Worm (Caenorhabditis elegans) whole organism, late embryonic: ENCODE data around the gene klp-19.

Experiments used
- C08G9.2 ChIP-seq: sonication (generic microtip); optimal IDR thresholded peaks from 2 replicates; lab custom pipeline; 2016; ENCODE audit warnings: mild to moderate bottlenecking, missing genetic modification characterization, moderate library complexity, missing compliant biosample characterization
- C38D4.7 ChIP-seq: fragments of 200-800 bp; sonication (Bioruptor generic); optimal IDR thresholded peaks from 2 replicates; lab custom pipeline; 2018; ENCODE audit warnings: mild to moderate bottlenecking, missing genetic modification characterization, moderate library complexity, missing compliant biosample characterization
- F13H6.1 ChIP-seq: sonication (generic microtip); optimal IDR thresholded peaks from 2 replicates; lab custom pipeline; 2016; ENCODE audit warnings: missing genetic modification characterization, missing compliant biosample characterization
- K02D7.2 ChIP-seq: sonication (generic microtip); optimal IDR thresholded peaks from 2 replicates; lab custom pipeline; 2017; ENCODE audit warnings: mild to moderate bottlenecking, missing genetic modification characterization, missing compliant biosample characterization
- K09A11.1 ChIP-seq: sonication (generic microtip); optimal IDR thresholded peaks from 2 replicates; lab custom pipeline; 2017; ENCODE audit warnings: antibody characterized with exemption, mild to moderate bottlenecking, missing genetic modification characterization, missing compliant biosample characterization; ENCODE audit not compliant: insufficient read depth
- T23F11.4 ChIP-seq: fragments of 200-800 bp; sonication (Bioruptor generic); optimal IDR thresholded peaks from 2 replicates; lab custom pipeline; 2018; ENCODE audit warnings: mild to moderate bottlenecking, missing genetic modification characterization, missing compliant biosample characterization
- Y22D7AL.16 ChIP-seq: sonication (generic microtip); optimal IDR thresholded peaks from 2 replicates; lab custom pipeline; 2016; ENCODE audit warnings: missing genetic modification characterization, missing compliant biosample characterization
- ceh-18 ChIP-seq: sonication (generic microtip); optimal IDR thresholded peaks from 2 replicates; lab custom pipeline; 2016; ENCODE audit warnings: missing genetic modification characterization, missing compliant biosample characterization
- ceh-22 ChIP-seq: sonication (generic microtip); optimal IDR thresholded peaks from 2 replicates; lab custom pipeline; 2017; ENCODE audit warnings: missing biosample characterization, missing genetic modification characterization
- ceh-24 ChIP-seq: sonication (generic microtip); optimal IDR thresholded peaks from 2 replicates; lab custom pipeline; 2016; ENCODE audit warnings: mild to moderate bottlenecking, missing genetic modification characterization, missing compliant biosample characterization
- ceh-30 ChIP-seq: fragments of 150-350 bp; optimal IDR thresholded peaks from 2 replicates; lab custom pipeline; 2014; ENCODE audit warnings: missing biosample characterization, missing genetic modification characterization
- ceh-34 ChIP-seq: sonication (generic microtip); optimal IDR thresholded peaks from 2 replicates; lab custom pipeline; 2016; ENCODE audit warnings: mild to moderate bottlenecking, missing genetic modification characterization, missing compliant biosample characterization
- ceh-48 ChIP-seq: sonication (generic microtip); optimal IDR thresholded peaks from 2 replicates; lab custom pipeline; 2016; ENCODE audit warnings: missing genetic modification characterization, inconsistent platforms, missing compliant biosample characterization
- che-1 ChIP-seq: sonication (generic microtip); optimal IDR thresholded peaks from 2 replicates; lab custom pipeline; 2016; ENCODE audit warnings: mild to moderate bottlenecking, missing genetic modification characterization, missing compliant biosample characterization
- dmd-4 ChIP-seq: sonication (generic microtip); optimal IDR thresholded peaks from 2 replicates; lab custom pipeline; 2016; ENCODE audit warnings: borderline replicate concordance, missing genetic modification characterization, missing compliant biosample characterization
- dve-1 ChIP-seq: sonication (generic microtip); optimal IDR thresholded peaks from 2 replicates; lab custom pipeline; 2017; ENCODE audit warnings: antibody characterized with exemption, mild to moderate bottlenecking, missing genetic modification characterization, missing compliant biosample characterization
- elt-4 ChIP-seq: sonication (generic microtip); optimal IDR thresholded peaks from 2 replicates; lab custom pipeline; 2016; ENCODE audit warnings: missing genetic modification characterization, missing compliant biosample characterization
- ets-4 ChIP-seq: sonication (generic microtip); optimal IDR thresholded peaks from 2 replicates; lab custom pipeline; 2016; ENCODE audit warnings: missing genetic modification characterization, missing compliant biosample characterization
- eyg-1 ChIP-seq: sonication (generic microtip); optimal IDR thresholded peaks from 2 replicates; lab custom pipeline; 2016; ENCODE audit warnings: missing genotype, missing genetic modification characterization, missing compliant biosample characterization
- fax-1 ChIP-seq: sonication (generic microtip); optimal IDR thresholded peaks from 2 replicates; lab custom pipeline; 2016; ENCODE audit warnings: missing genotype, missing genetic modification characterization, missing compliant biosample characterization
- fkh-6 ChIP-seq: sonication (generic microtip); optimal IDR thresholded peaks from 2 replicates; lab custom pipeline; 2016; ENCODE audit warnings: missing genetic modification characterization, missing compliant biosample characterization
- gmeb-2 ChIP-seq: sonication (generic microtip); optimal IDR thresholded peaks from 2 replicates; lab custom pipeline; 2016; ENCODE audit warnings: missing genetic modification characterization, inconsistent platforms, missing compliant biosample characterization
- hlh-13 ChIP-seq: fragments of 200-800 bp; sonication (Bioruptor generic); optimal IDR thresholded peaks from 2 replicates; lab custom pipeline; 2018; ENCODE audit warnings: mild to moderate bottlenecking, missing genetic modification characterization, missing compliant biosample characterization
- hlh-15 ChIP-seq: sonication (generic microtip); optimal IDR thresholded peaks from 2 replicates; lab custom pipeline; 2016; ENCODE audit warnings: missing genetic modification characterization, missing compliant biosample characterization
- hlh-30 ChIP-seq: sonication (generic microtip); optimal IDR thresholded peaks from 2 replicates; lab custom pipeline; 2017; ENCODE audit warnings: antibody characterized with exemption, missing genetic modification characterization, missing compliant biosample characterization; ENCODE audit not compliant: insufficient read depth
- hlh-6 ChIP-seq: sonication (generic microtip); optimal IDR thresholded peaks from 2 replicates; lab custom pipeline; 2016; ENCODE audit warnings: missing genotype, missing genetic modification characterization, missing compliant biosample characterization
- lim-6 ChIP-seq: sonication (generic microtip); optimal IDR thresholded peaks from 2 replicates; lab custom pipeline; 2016; ENCODE audit warnings: missing genetic modification characterization, missing compliant biosample characterization
- nfya-1 ChIP-seq: sonication (generic microtip); optimal IDR thresholded peaks from 2 replicates; lab custom pipeline; 2017; ENCODE audit warnings: missing genetic modification characterization, mild to moderate bottlenecking, missing compliant biosample characterization, antibody characterized with exemption, moderate library complexity
- nhr-11 ChIP-seq: fragments of 150-350 bp; optimal IDR thresholded peaks from 2 replicates; lab custom pipeline; 2014; ENCODE audit warnings: missing biosample characterization, missing genetic modification characterization
- nhr-232 ChIP-seq: sonication (generic microtip); optimal IDR thresholded peaks from 2 replicates; lab custom pipeline; 2016; ENCODE audit warnings: missing genetic modification characterization, missing compliant biosample characterization
- npax-4 ChIP-seq: sonication (generic microtip); optimal IDR thresholded peaks from 2 replicates; lab custom pipeline; 2016; ENCODE audit warnings: missing genetic modification characterization, missing compliant biosample characterization
- odd-2 ChIP-seq: sonication (generic microtip); optimal IDR thresholded peaks from 2 replicates; lab custom pipeline; 2017; ENCODE audit warnings: antibody characterized with exemption, mild to moderate bottlenecking, missing genetic modification characterization, missing compliant biosample characterization
- pag-3 ChIP-seq: sonication (generic microtip); optimal IDR thresholded peaks from 2 replicates; lab custom pipeline; 2016; ENCODE audit warnings: missing compliant biosample characterization, missing genetic modification characterization, borderline replicate concordance
- pax-1 ChIP-seq: fragments of 150-350 bp; optimal IDR thresholded peaks from 2 replicates; lab custom pipeline; 2014; ENCODE audit warnings: missing biosample characterization, missing genetic modification characterization
- pha-2 ChIP-seq: sonication (generic microtip); optimal IDR thresholded peaks from 2 replicates; lab custom pipeline; 2017; ENCODE audit warnings: mild to moderate bottlenecking, missing genetic modification characterization, missing compliant biosample characterization
- pha-4 ChIP-seq: fragments of 150-350 bp; optimal IDR thresholded peaks from 2 replicates; lab custom pipeline; 2018; ENCODE audit warnings: missing biosample characterization, missing genetic modification reagents, missing genetic modification characterization
- pros-1 ChIP-seq: fragments of 150-350 bp; optimal IDR thresholded peaks from 2 replicates; lab custom pipeline; 2014; ENCODE audit warnings: missing biosample characterization, missing genetic modification reagents, missing genetic modification characterization
- ref-2 ChIP-seq: sonication (generic microtip); optimal IDR thresholded peaks from 2 replicates; lab custom pipeline; 2016; ENCODE audit warnings: missing genetic modification characterization, missing compliant biosample characterization
- rnt-1 ChIP-seq: sonication (generic microtip); optimal IDR thresholded peaks from 2 replicates; lab custom pipeline; 2016; ENCODE audit warnings: missing genetic modification characterization, missing compliant biosample characterization
- sdc-2 ChIP-seq: sonication (generic microtip); optimal IDR thresholded peaks from 2 replicates; lab custom pipeline; 2016; ENCODE audit warnings: missing genotype, missing genetic modification characterization, missing compliant biosample characterization
- sox-2 ChIP-seq: fragments of 200-800 bp; sonication (Bioruptor generic); IDR thresholded peaks from 2 replicates; pipeline ENCODE4 v1.3.6; 2022; ENCODE audit warnings: missing genetic modification reagents, missing genetic modification characterization, missing compliant biosample characterization
- sox-4 ChIP-seq: sonication (generic microtip); optimal IDR thresholded peaks from 2 replicates; lab custom pipeline; 2017; ENCODE audit warnings: mild to moderate bottlenecking, missing genetic modification characterization, inconsistent platforms, missing compliant biosample characterization
- syd-9 ChIP-seq: sonication (generic microtip); optimal IDR thresholded peaks from 2 replicates; lab custom pipeline; 2016; ENCODE audit warnings: mild to moderate bottlenecking, missing genetic modification characterization, moderate library complexity, missing compliant biosample characterization
- tbx-2 ChIP-seq: sonication (generic microtip); optimal IDR thresholded peaks from 2 replicates; lab custom pipeline; 2016; ENCODE audit warnings: missing genetic modification characterization, missing compliant biosample characterization
- ttx-3 ChIP-seq: sonication (generic microtip); optimal IDR thresholded peaks from 2 replicates; lab custom pipeline; 2016; ENCODE audit warnings: missing genetic modification reagents, missing genetic modification characterization, missing compliant biosample characterization
- unc-3 ChIP-seq, 2 experiments: fragments of 200-800 bp in 1 of 2; sonication (Bioruptor generic) in 1 of 2; sonication (generic microtip) in 1 of 2; conservative IDR thresholded peaks in 1 of 2; optimal IDR thresholded peaks in 1 of 2; 2 replicates each; pipeline versions ENCODE4 v1.3.6 to Lab custom; 2016 to 2022; ENCODE audit warnings: missing compliant biosample characterization in 2 of 2, missing genetic modification characterization in 2 of 2, missing genetic modification reagents in 1 of 2
- unc-42 ChIP-seq: sonication (generic microtip); optimal IDR thresholded peaks from 2 replicates; lab custom pipeline; 2016; ENCODE audit warnings: missing genotype, missing genetic modification characterization, missing compliant biosample characterization
- unc-55 ChIP-seq: sonication (generic microtip); optimal IDR thresholded peaks from 2 replicates; lab custom pipeline; 2017; ENCODE audit warnings: missing biosample characterization, missing genetic modification reagents, missing genetic modification characterization
- unc-86 ChIP-seq: sonication (generic microtip); optimal IDR thresholded peaks from 2 replicates; lab custom pipeline; 2016; ENCODE audit warnings: missing genetic modification characterization, missing compliant biosample characterization
- ztf-16 ChIP-seq: sonication (generic microtip); optimal IDR thresholded peaks from 2 replicates; lab custom pipeline; 2017; ENCODE audit warnings: missing genetic modification characterization, missing compliant biosample characterization

Gene klp-19

DNA sequence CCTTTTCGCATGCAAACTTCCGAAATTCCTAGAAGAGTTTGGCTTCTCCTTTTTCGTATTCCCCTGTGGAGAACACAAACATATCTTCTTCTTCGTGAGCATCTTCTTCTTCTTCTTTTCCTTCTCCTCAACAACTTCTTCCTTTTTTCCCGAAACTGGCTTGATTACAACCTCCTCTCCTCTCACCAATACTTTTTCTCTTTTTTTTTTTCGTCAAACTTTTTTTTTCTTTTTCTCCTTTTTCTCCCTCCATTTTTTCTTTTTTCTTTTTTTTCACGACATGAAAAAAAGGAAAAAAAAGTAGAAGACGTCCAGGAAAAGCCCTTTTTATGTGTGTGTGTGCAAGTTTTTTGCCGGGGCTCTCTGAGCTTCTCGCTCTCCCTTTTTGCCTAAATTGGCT lies 36.2 kb downstream of the klp-19 start:
- TF ChIP-seq unc-42 (tag; lab: Kevin White, UChicago) (peak; percentile 53), pag-3 (tag; lab: Kevin White, UChicago) (no peak), elt-4 (tag; lab: Kevin White, UChicago) (no peak)
- TF ChIP-seq, all 69 proteins: peak for 1

DNA sequence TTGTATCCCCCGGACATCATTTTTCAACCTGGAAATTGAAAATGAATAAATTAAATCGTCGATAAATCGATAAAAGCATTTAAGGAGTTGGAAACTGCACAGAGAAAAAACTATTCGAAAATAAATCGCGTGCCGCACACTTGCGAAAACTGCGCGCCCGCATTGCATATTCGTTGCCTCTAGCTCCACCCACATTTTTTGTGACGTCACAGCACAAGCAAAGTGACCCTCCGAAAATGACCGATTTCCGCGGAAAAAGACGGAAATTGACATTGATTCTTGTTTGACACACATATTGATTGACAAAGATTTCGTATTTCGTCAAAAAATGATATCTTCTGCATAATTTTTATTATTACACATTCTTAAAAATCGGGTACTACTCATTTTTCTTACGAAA lies 38.2 kb downstream of the klp-19 start, which contains the start of gene cpf-2:
cpf-2 (minus strand) TSS at position 28 of the 400 bp plus-strand sequence.
- TF ChIP-seq Y22D7AL.16 (tag; lab: Kevin White, UChicago) = no peak
- TF ChIP-seq unc-3 (GFP tag; conservative IDR thresholded peaks at IDR 0.05; lab: Robert Waterston, UW) = peak; percentile 54; the same call in 1 of the 2 replicates
- peak; percentile 52 for TF ChIP-seq unc-3 (tag; optimal IDR thresholded peaks at IDR 0.05; lab: Kevin White, UChicago)
- peak; percentile 62 for TF ChIP-seq ceh-34 (tag; lab: Kevin White, UChicago)
- TF ChIP-seq pax-1 (tag; lab: Kevin White, UChicago) = no peak
- peak; percentile 65 for TF ChIP-seq unc-86
- TF ChIP-seq gmeb-2 = peak; percentile 41
- TF ChIP-seq hlh-13 (GFP tag; lab: Kevin White, UChicago) = no peak
- peak; percentile 48 for TF ChIP-seq ttx-3 (tag; lab: Kevin White, UChicago)
- peak; percentile 52 for TF ChIP-seq C38D4.7 (GFP tag; lab: Kevin White, UChicago)
- TF ChIP-seq rnt-1 = peak; percentile 70
- peak; percentile 80 for TF ChIP-seq C08G9.2 (tag; lab: Kevin White, UChicago)
- peak; percentile 55 for TF ChIP-seq ceh-48 (tag; lab: Kevin White, UChicago)
- TF ChIP-seq tbx-2 (tag; lab: Kevin White, UChicago) = peak; percentile 75
- TF ChIP-seq hlh-6 = peak; percentile 55
- TF ChIP-seq pha-4 = no peak
- no peak for TF ChIP-seq dve-1 (tag; lab: Kevin White, UChicago)
- TF ChIP-seq sox-2 (GFP tag; lab: Robert Waterston, UW) = no peak
- no peak for TF ChIP-seq unc-55 (GFP tag; lab: Kevin White, UChicago)
- no peak for TF ChIP-seq ceh-24 (tag; lab: Kevin White, UChicago)
- TF ChIP-seq pros-1 (tag; lab: Kevin White, UChicago) = no peak
- TF ChIP-seq pag-3 (tag; lab: Kevin White, UChicago) = no peak
- TF ChIP-seq nhr-232 (tag; lab: Kevin White, UChicago) = peak; percentile 39
- TF ChIP-seq T23F11.4 = peak; percentile 55
- TF ChIP-seq odd-2 (tag; lab: Kevin White, UChicago) = peak; percentile 42
- TF ChIP-seq sdc-2 (tag; lab: Kevin White, UChicago) = peak; percentile 31
- no peak for TF ChIP-seq ceh-22 (tag; lab: Kevin White, UChicago)
- peak; percentile 47 for TF ChIP-seq hlh-15
- TF ChIP-seq ceh-30 = peak; percentile 62
- peak; percentile 71 for TF ChIP-seq F13H6.1 (tag; lab: Kevin White, UChicago)
- peak; percentile 16 for TF ChIP-seq sox-4 (tag; lab: Kevin White, UChicago)
- peak; percentile 10 for TF ChIP-seq hlh-30 (tag; lab: Kevin White, UChicago)
- no peak for TF ChIP-seq dmd-4
- TF ChIP-seq K09A11.1 = peak; percentile 65
- TF ChIP-seq ref-2 = peak; percentile 89
- no peak for TF ChIP-seq eyg-1 (tag; lab: Kevin White, UChicago)
- TF ChIP-seq ztf-16 (tag; lab: Kevin White, UChicago) = peak; percentile 69
- TF ChIP-seq fax-1 (tag; lab: Kevin White, UChicago) = peak; percentile 53
- TF ChIP-seq nhr-11 (tag; lab: Kevin White, UChicago) = no peak
- peak; percentile 43 for TF ChIP-seq syd-9 (tag; lab: Kevin White, UChicago)
- TF ChIP-seq K02D7.2 (tag; lab: Kevin White, UChicago) = peak; percentile 79
- peak; percentile 38 for TF ChIP-seq lim-6
- peak; percentile 55 for TF ChIP-seq che-1 (tag; lab: Kevin White, UChicago)
- TF ChIP-seq nfya-1 (tag; lab: Kevin White, UChicago) = peak; percentile 69
- TF ChIP-seq ceh-18 (tag; lab: Kevin White, UChicago) = peak; percentile 40
- TF ChIP-seq ets-4 (tag; lab: Kevin White, UChicago) = no peak
- TF ChIP-seq pha-2 (tag; lab: Kevin White, UChicago) = peak; percentile 32
- TF ChIP-seq fkh-6 (tag; lab: Kevin White, UChicago) = peak; percentile 45
- TF ChIP-seq npax-4 (tag; lab: Kevin White, UChicago) = peak; percentile 11
